Worm (Caenorhabditis elegans) whole organism, late embryonic: ENCODE results near the gene F23D12.3.

Experiments used
- C38D4.7 ChIP-seq: fragments of 200-800 bp; sonication (Bioruptor generic); optimal IDR thresholded peaks from 2 replicates; lab custom pipeline; 2018; ENCODE audit warnings: mild to moderate bottlenecking, missing genetic modification characterization, moderate library complexity, missing compliant biosample characterization
- F13H6.1 ChIP-seq: sonication (generic microtip); optimal IDR thresholded peaks from 2 replicates; lab custom pipeline; 2016; ENCODE audit warnings: missing genetic modification characterization, missing compliant biosample characterization
- K02D7.2 ChIP-seq: sonication (generic microtip); optimal IDR thresholded peaks from 2 replicates; lab custom pipeline; 2017; ENCODE audit warnings: mild to moderate bottlenecking, missing genetic modification characterization, missing compliant biosample characterization
- T23F11.4 ChIP-seq: fragments of 200-800 bp; sonication (Bioruptor generic); optimal IDR thresholded peaks from 2 replicates; lab custom pipeline; 2018; ENCODE audit warnings: mild to moderate bottlenecking, missing genetic modification characterization, missing compliant biosample characterization
- Y22D7AL.16 ChIP-seq: sonication (generic microtip); optimal IDR thresholded peaks from 2 replicates; lab custom pipeline; 2016; ENCODE audit warnings: missing genetic modification characterization, missing compliant biosample characterization
- ahr-1 ChIP-seq: sonication (generic microtip); optimal IDR thresholded peaks from 2 replicates; lab custom pipeline; 2016; ENCODE audit warnings: missing genetic modification characterization, missing compliant biosample characterization
- ama-1 ChIP-seq: fragments of 150-350 bp; optimal IDR thresholded peaks from 2 replicates; lab custom pipeline; 2014
- ceh-14 ChIP-seq: sonication (generic microtip); optimal IDR thresholded peaks from 2 replicates; lab custom pipeline; 2016; ENCODE audit warnings: missing genotype, missing genetic modification characterization, missing compliant biosample characterization
- ceh-18 ChIP-seq: sonication (generic microtip); optimal IDR thresholded peaks from 2 replicates; lab custom pipeline; 2016; ENCODE audit warnings: missing genetic modification characterization, missing compliant biosample characterization
- ceh-19 ChIP-seq: fragments of 200-800 bp; sonication (Bioruptor generic); optimal IDR thresholded peaks from 2 replicates; lab custom pipeline; 2018; ENCODE audit warnings: mild to moderate bottlenecking, missing genetic modification characterization, missing compliant biosample characterization
- ceh-2 ChIP-seq: sonication (generic microtip); optimal IDR thresholded peaks from 2 replicates; lab custom pipeline; 2016; ENCODE audit warnings: missing genotype, missing genetic modification characterization, missing compliant biosample characterization
- ceh-24 ChIP-seq: sonication (generic microtip); optimal IDR thresholded peaks from 2 replicates; lab custom pipeline; 2016; ENCODE audit warnings: mild to moderate bottlenecking, missing genetic modification characterization, missing compliant biosample characterization
- ceh-30 ChIP-seq: fragments of 150-350 bp; optimal IDR thresholded peaks from 2 replicates; lab custom pipeline; 2014; ENCODE audit warnings: missing biosample characterization, missing genetic modification characterization
- ceh-31 ChIP-seq: sonication (generic microtip); optimal IDR thresholded peaks from 2 replicates; lab custom pipeline; 2016; ENCODE audit warnings: missing genetic modification characterization, missing compliant biosample characterization
- ceh-34 ChIP-seq: sonication (generic microtip); optimal IDR thresholded peaks from 2 replicates; lab custom pipeline; 2016; ENCODE audit warnings: mild to moderate bottlenecking, missing genetic modification characterization, missing compliant biosample characterization
- ceh-45 ChIP-seq: fragments of 200-800 bp; sonication (Bioruptor generic); IDR thresholded peaks from 2 replicates; pipeline ENCODE4 v1.3.6; 2022; ENCODE audit warnings: missing genetic modification reagents, missing genetic modification characterization, missing compliant biosample characterization
- ceh-48 ChIP-seq: sonication (generic microtip); optimal IDR thresholded peaks from 2 replicates; lab custom pipeline; 2016; ENCODE audit warnings: missing genetic modification characterization, inconsistent platforms, missing compliant biosample characterization
- ceh-6 ChIP-seq: fragments of 200-800 bp; sonication (Bioruptor generic); optimal IDR thresholded peaks from 2 replicates; lab custom pipeline; 2018; ENCODE audit warnings: mild to moderate bottlenecking, missing genetic modification characterization, missing compliant biosample characterization
- dmd-4 ChIP-seq: sonication (generic microtip); optimal IDR thresholded peaks from 2 replicates; lab custom pipeline; 2016; ENCODE audit warnings: borderline replicate concordance, missing genetic modification characterization, missing compliant biosample characterization
- elt-2 ChIP-seq: sonication (generic microtip); optimal IDR thresholded peaks from 2 replicates; lab custom pipeline; 2016; ENCODE audit warnings: missing genetic modification reagents, missing genetic modification characterization, missing compliant biosample characterization
- elt-4 ChIP-seq: sonication (generic microtip); optimal IDR thresholded peaks from 2 replicates; lab custom pipeline; 2016; ENCODE audit warnings: missing genetic modification characterization, missing compliant biosample characterization
- ets-4 ChIP-seq: sonication (generic microtip); optimal IDR thresholded peaks from 2 replicates; lab custom pipeline; 2016; ENCODE audit warnings: missing genetic modification characterization, missing compliant biosample characterization
- eyg-1 ChIP-seq: sonication (generic microtip); optimal IDR thresholded peaks from 2 replicates; lab custom pipeline; 2016; ENCODE audit warnings: missing genotype, missing genetic modification characterization, missing compliant biosample characterization
- fax-1 ChIP-seq: sonication (generic microtip); optimal IDR thresholded peaks from 2 replicates; lab custom pipeline; 2016; ENCODE audit warnings: missing genotype, missing genetic modification characterization, missing compliant biosample characterization
- fkh-10 ChIP-seq: fragments of 150-350 bp; optimal IDR thresholded peaks from 2 replicates; lab custom pipeline; 2014; ENCODE audit warnings: missing biosample characterization, missing genetic modification reagents, missing genetic modification characterization
- fkh-6 ChIP-seq: sonication (generic microtip); optimal IDR thresholded peaks from 2 replicates; lab custom pipeline; 2016; ENCODE audit warnings: missing genetic modification characterization, missing compliant biosample characterization
- hlh-15 ChIP-seq: sonication (generic microtip); optimal IDR thresholded peaks from 2 replicates; lab custom pipeline; 2016; ENCODE audit warnings: missing genetic modification characterization, missing compliant biosample characterization
- hlh-6 ChIP-seq: sonication (generic microtip); optimal IDR thresholded peaks from 2 replicates; lab custom pipeline; 2016; ENCODE audit warnings: missing genotype, missing genetic modification characterization, missing compliant biosample characterization
- lim-6 ChIP-seq: sonication (generic microtip); optimal IDR thresholded peaks from 2 replicates; lab custom pipeline; 2016; ENCODE audit warnings: missing genetic modification characterization, missing compliant biosample characterization
- lin-11 ChIP-seq: fragments of 200-800 bp; sonication (Bioruptor generic); optimal IDR thresholded peaks from 2 replicates; lab custom pipeline; 2018; ENCODE audit warnings: mild to moderate bottlenecking, missing genetic modification characterization, missing compliant biosample characterization
- madf-2 ChIP-seq: sonication (generic microtip); optimal IDR thresholded peaks from 2 replicates; lab custom pipeline; 2017; ENCODE audit warnings: missing genetic modification characterization, missing compliant biosample characterization
- nhr-11 ChIP-seq: fragments of 150-350 bp; optimal IDR thresholded peaks from 2 replicates; lab custom pipeline; 2014; ENCODE audit warnings: missing biosample characterization, missing genetic modification characterization
- odd-2 ChIP-seq: sonication (generic microtip); optimal IDR thresholded peaks from 2 replicates; lab custom pipeline; 2017; ENCODE audit warnings: antibody characterized with exemption, mild to moderate bottlenecking, missing genetic modification characterization, missing compliant biosample characterization
- pag-3 ChIP-seq: sonication (generic microtip); optimal IDR thresholded peaks from 2 replicates; lab custom pipeline; 2016; ENCODE audit warnings: missing compliant biosample characterization, missing genetic modification characterization, borderline replicate concordance
- pat-9 ChIP-seq: fragments of 200-800 bp; sonication (Bioruptor generic); optimal IDR thresholded peaks from 2 replicates; lab custom pipeline; 2018; ENCODE audit warnings: mild to moderate bottlenecking, missing genetic modification characterization, moderate library complexity, missing compliant biosample characterization
- pax-1 ChIP-seq: fragments of 150-350 bp; optimal IDR thresholded peaks from 2 replicates; lab custom pipeline; 2014; ENCODE audit warnings: missing biosample characterization, missing genetic modification characterization
- pha-2 ChIP-seq: sonication (generic microtip); optimal IDR thresholded peaks from 2 replicates; lab custom pipeline; 2017; ENCODE audit warnings: mild to moderate bottlenecking, missing genetic modification characterization, missing compliant biosample characterization
- pha-4 ChIP-seq: fragments of 150-350 bp; optimal IDR thresholded peaks from 2 replicates; lab custom pipeline; 2018; ENCODE audit warnings: missing biosample characterization, missing genetic modification reagents, missing genetic modification characterization
- pros-1 ChIP-seq: fragments of 150-350 bp; optimal IDR thresholded peaks from 2 replicates; lab custom pipeline; 2014; ENCODE audit warnings: missing biosample characterization, missing genetic modification reagents, missing genetic modification characterization
- rnt-1 ChIP-seq: sonication (generic microtip); optimal IDR thresholded peaks from 2 replicates; lab custom pipeline; 2016; ENCODE audit warnings: missing genetic modification characterization, missing compliant biosample characterization
- sdc-2 ChIP-seq: sonication (generic microtip); optimal IDR thresholded peaks from 2 replicates; lab custom pipeline; 2016; ENCODE audit warnings: missing genotype, missing genetic modification characterization, missing compliant biosample characterization
- sox-2 ChIP-seq: fragments of 200-800 bp; sonication (Bioruptor generic); IDR thresholded peaks from 2 replicates; pipeline ENCODE4 v1.3.6; 2022; ENCODE audit warnings: missing genetic modification reagents, missing genetic modification characterization, missing compliant biosample characterization
- sox-4 ChIP-seq: sonication (generic microtip); optimal IDR thresholded peaks from 2 replicates; lab custom pipeline; 2017; ENCODE audit warnings: mild to moderate bottlenecking, missing genetic modification characterization, inconsistent platforms, missing compliant biosample characterization
- tbx-2 ChIP-seq: sonication (generic microtip); optimal IDR thresholded peaks from 2 replicates; lab custom pipeline; 2016; ENCODE audit warnings: missing genetic modification characterization, missing compliant biosample characterization
- tbx-7 ChIP-seq: sonication (generic microtip); optimal IDR thresholded peaks from 2 replicates; lab custom pipeline; 2016; ENCODE audit warnings: missing genotype, missing genetic modification characterization, missing compliant biosample characterization
- ttx-3 ChIP-seq: sonication (generic microtip); optimal IDR thresholded peaks from 2 replicates; lab custom pipeline; 2016; ENCODE audit warnings: missing genetic modification reagents, missing genetic modification characterization, missing compliant biosample characterization
- unc-42 ChIP-seq: sonication (generic microtip); optimal IDR thresholded peaks from 2 replicates; lab custom pipeline; 2016; ENCODE audit warnings: missing genotype, missing genetic modification characterization, missing compliant biosample characterization
- unc-55 ChIP-seq: sonication (generic microtip); optimal IDR thresholded peaks from 2 replicates; lab custom pipeline; 2017; ENCODE audit warnings: missing biosample characterization, missing genetic modification reagents, missing genetic modification characterization
- unc-86 ChIP-seq: sonication (generic microtip); optimal IDR thresholded peaks from 2 replicates; lab custom pipeline; 2016; ENCODE audit warnings: missing genetic modification characterization, missing compliant biosample characterization
- ztf-16 ChIP-seq: sonication (generic microtip); optimal IDR thresholded peaks from 2 replicates; lab custom pipeline; 2017; ENCODE audit warnings: missing genetic modification characterization, missing compliant biosample characterization

Gene F23D12.3

DNA sequence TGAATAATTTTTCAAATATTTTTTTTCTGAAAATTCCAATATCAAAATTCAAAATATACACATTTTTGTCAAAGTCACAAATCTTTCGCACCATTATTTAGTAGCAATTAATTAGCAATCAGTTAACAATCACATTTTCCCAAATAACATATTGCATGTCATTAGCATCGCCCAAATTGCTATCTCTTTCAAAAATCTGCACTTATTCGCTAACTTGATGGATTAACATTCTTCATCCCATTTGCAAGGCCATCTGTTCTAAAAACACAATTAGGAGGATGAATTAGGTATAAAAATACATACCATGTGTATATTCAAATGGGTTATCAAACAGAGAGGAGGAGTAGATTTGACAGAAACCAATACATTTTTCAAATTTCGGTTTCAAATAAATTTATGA, 44.9 kb downstream of the F23D12.3 start:
- TF ChIP-seq unc-55 (GFP tag; lab: Kevin White, UChicago) (no peak), unc-42 (tag; lab: Kevin White, UChicago) (peak; percentile 49)

DNA sequence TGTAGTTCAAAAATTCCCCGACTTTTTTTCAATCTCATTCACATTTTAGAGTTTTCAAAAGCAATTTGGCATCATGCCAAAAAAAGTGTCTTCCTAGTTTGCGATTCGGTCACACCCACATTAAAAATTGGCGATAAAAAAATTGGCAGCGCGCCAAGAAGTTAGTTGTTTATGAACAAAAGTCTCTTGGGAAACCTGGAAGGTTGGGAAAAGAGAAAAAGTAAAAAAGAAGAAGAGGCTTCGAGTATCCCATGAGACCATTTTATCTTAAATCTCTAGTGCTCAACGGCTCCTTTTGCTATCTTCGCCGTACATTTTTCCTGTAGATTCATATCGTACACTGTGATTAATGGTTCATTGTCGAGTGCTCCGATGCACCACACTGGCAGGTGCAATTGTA, 45.4 kb downstream of the F23D12.3 start:
- TF ChIP-seq sox-4 (tag; lab: Kevin White, UChicago) (no peak), ceh-2 (tag; lab: Kevin White, UChicago) (no peak), F13H6.1 (tag; lab: Kevin White, UChicago) (no peak), ceh-45 (GFP tag; lab: Robert Waterston, UW) (no peak), eyg-1 (tag; lab: Kevin White, UChicago) (no peak)

DNA sequence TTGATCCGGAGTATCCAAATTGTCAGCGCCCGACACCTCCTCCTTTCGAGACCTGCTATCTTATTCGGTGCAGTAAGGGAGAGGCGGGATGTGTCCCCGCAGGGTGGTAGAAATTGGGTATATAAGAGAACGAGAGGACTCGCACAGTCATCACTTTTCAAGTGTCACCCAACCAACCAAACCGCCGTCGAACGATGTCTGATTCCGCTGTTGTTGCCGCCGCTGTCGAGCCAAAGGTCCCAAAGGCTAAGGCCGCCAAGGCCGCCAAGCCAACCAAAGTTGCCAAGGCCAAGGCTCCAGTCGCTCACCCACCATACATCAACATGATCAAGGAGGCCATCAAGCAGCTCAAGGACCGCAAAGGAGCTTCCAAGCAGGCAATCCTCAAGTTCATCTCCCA, 47.5 kb downstream of the F23D12.3 start, which contains the start of gene his-24:
TSS of gene his-24 (plus strand) at position 150 of the 400 bp plus-strand sequence.
- peak; percentile 53 for TF ChIP-seq ceh-34 (tag; lab: Kevin White, UChicago)
- no peak for TF ChIP-seq pax-1
- no peak for TF ChIP-seq odd-2 (tag; lab: Kevin White, UChicago)
- TF ChIP-seq fkh-10 (GFP tag; lab: Kevin White, UChicago): no peak
- no peak for TF ChIP-seq ttx-3 (tag; lab: Kevin White, UChicago)
- TF ChIP-seq Y22D7AL.16: no peak
- peak; percentile 45 for TF ChIP-seq ceh-31
- TF ChIP-seq madf-2 (tag; lab: Kevin White, UChicago): no peak
- TF ChIP-seq ztf-16 (tag; lab: Kevin White, UChicago): no peak
- TF ChIP-seq rnt-1 (tag; lab: Kevin White, UChicago): peak; percentile 15
- no peak for TF ChIP-seq ahr-1 (tag; lab: Kevin White, UChicago)
- no peak for TF ChIP-seq ceh-24 (tag; lab: Kevin White, UChicago)
- TF ChIP-seq lin-11 (tag; lab: Kevin White, UChicago): no peak
- TF ChIP-seq sox-4 (tag; lab: Kevin White, UChicago): no peak
- TF ChIP-seq hlh-6: no peak
- TF ChIP-seq pha-2 (tag; lab: Kevin White, UChicago): no peak
- TF ChIP-seq lim-6 (tag; lab: Kevin White, UChicago): no peak
- TF ChIP-seq ets-4 (tag; lab: Kevin White, UChicago): no peak
- TF ChIP-seq pat-9: no peak
- TF ChIP-seq ceh-18 (tag; lab: Kevin White, UChicago): peak; percentile 63
- TF ChIP-seq ceh-14 (tag; lab: Kevin White, UChicago): no peak
- no peak for TF ChIP-seq ceh-6 (GFP tag; lab: Kevin White, UChicago)
- TF ChIP-seq sox-2: no peak
- TF ChIP-seq ceh-2 (tag; lab: Kevin White, UChicago): no peak
- TF ChIP-seq nhr-11 (tag; lab: Kevin White, UChicago): no peak
- no peak for TF ChIP-seq tbx-7 (tag; lab: Kevin White, UChicago)
- 0 out of 2 replicates have a peak, but pooled peaks have one; percentile 48 for TF ChIP-seq ceh-45 (GFP tag; lab: Robert Waterston, UW)
- TF ChIP-seq hlh-15: no peak
- no peak for TF ChIP-seq ceh-48 (tag; lab: Kevin White, UChicago)
- TF ChIP-seq ama-1 (lab: Kevin White, UChicago): peak; percentile 67
- peak; percentile 75 for TF ChIP-seq unc-55 (GFP tag; lab: Kevin White, UChicago)
- TF ChIP-seq tbx-2 (tag; lab: Kevin White, UChicago): peak; percentile 43
- no peak for TF ChIP-seq ceh-30 (tag; lab: Kevin White, UChicago)
- TF ChIP-seq C38D4.7 (GFP tag; lab: Kevin White, UChicago): no peak
- no peak for TF ChIP-seq unc-86
- TF ChIP-seq pha-4 (tag; lab: Kevin White, UChicago): no peak
- peak; percentile 40 for TF ChIP-seq sdc-2 (tag; lab: Kevin White, UChicago)
- no peak for TF ChIP-seq eyg-1 (tag; lab: Kevin White, UChicago)
- TF ChIP-seq elt-4: no peak
- TF ChIP-seq T23F11.4: no peak
- TF ChIP-seq K02D7.2 (tag; lab: Kevin White, UChicago): no peak
- peak; percentile 6 for TF ChIP-seq pros-1
- peak; percentile 20 for TF ChIP-seq unc-42 (tag; lab: Kevin White, UChicago)
- TF ChIP-seq fax-1 (tag; lab: Kevin White, UChicago): no peak
- TF ChIP-seq pag-3 (tag; lab: Kevin White, UChicago): no peak
- TF ChIP-seq fkh-6 (tag; lab: Kevin White, UChicago): no peak
- TF ChIP-seq elt-2 (tag; lab: Kevin White, UChicago): peak; percentile 28
- peak; percentile 13 for TF ChIP-seq ceh-19
- TF ChIP-seq dmd-4: no peak
